Fruit fly (Drosophila melanogaster): ENCODE measurements around the gene Cp15.

Cp15 gene

DNA sequence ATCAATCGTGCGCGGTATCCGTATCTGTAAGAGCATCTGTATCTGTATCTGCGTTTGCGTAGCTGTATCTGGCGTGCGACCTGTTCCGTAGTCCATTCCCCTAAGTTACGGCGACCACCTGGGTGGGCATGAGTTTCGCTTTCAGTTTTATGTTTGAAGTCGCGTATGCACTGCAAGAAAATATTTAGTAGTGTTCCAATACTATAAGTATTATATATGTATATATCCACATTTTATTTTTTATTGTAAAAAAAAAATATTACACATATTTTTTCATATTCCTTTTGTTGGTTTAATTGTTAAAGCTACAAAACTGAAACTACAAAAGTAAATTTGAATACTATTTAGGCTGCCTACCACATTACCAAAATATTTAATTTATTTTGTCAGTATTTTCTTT lies 15.4 kb upstream of the Cp15 start (continued):
- TF ChIP-seq CG10669 (GFP tag; optimal IDR thresholded peaks at IDR 0.05) (no peak), CG3919 (GFP tag; optimal IDR thresholded peaks at IDR 0.05) (no peak), Eip75B (GFP tag; optimal IDR thresholded peaks at IDR 0.05) (no peak), dac (GFP tag; optimal IDR thresholded peaks at IDR 0.05) (no peak), Met (GFP tag; optimal IDR thresholded peaks at IDR 0.05) (no peak), CG31627 (GFP tag; optimal IDR thresholded peaks at IDR 0.05) (no peak), acj6 (GFP tag; optimal IDR thresholded peaks at IDR 0.05) (no peak), fkh (GFP tag; optimal IDR thresholded peaks at IDR 0.05) (no peak), svp (GFP tag) (no peak), cyc (GFP tag; optimal IDR thresholded peaks at IDR 0.05) (no peak), net (GFP tag; optimal IDR thresholded peaks at IDR 0.05) (no peak), CG16779 (tag; optimal IDR thresholded peaks at IDR 0.05) (no peak), Eip93F (GFP tag; optimal IDR thresholded peaks at IDR 0.05) (no peak), CG7368 (GFP tag; optimal IDR thresholded peaks at IDR 0.05) (no peak), CG32006 (GFP tag; optimal IDR thresholded peaks at IDR 0.05) (peak; percentile 33), Gug (GFP tag; IDR thresholded peaks at IDR 0.05) (no peak), Lpt (GFP tag; optimal IDR thresholded peaks at IDR 0.05) (no peak), topi (GFP tag; optimal IDR thresholded peaks at IDR 0.05) (no peak), Ets21C (GFP tag; optimal IDR thresholded peaks at IDR 0.05) (no peak), CG6808 (GFP tag; optimal IDR thresholded peaks at IDR 0.05) (no peak), Ets96B (tag; optimal IDR thresholded peaks at IDR 0.05) (peak; percentile 6), CG9139 (GFP tag; optimal IDR thresholded peaks at IDR 0.05) (no peak), OdsH (GFP tag; optimal IDR thresholded peaks at IDR 0.05) (no peak), CG6792 (GFP tag; optimal IDR thresholded peaks at IDR 0.05) (peak; percentile 9), CG34406 (GFP tag; optimal IDR thresholded peaks at IDR 0.05) (peak; percentile 35), vri (GFP tag; optimal IDR thresholded peaks at IDR 0.05) (no peak), CG6854 (GFP tag; optimal IDR thresholded peaks at IDR 0.05) (no peak), salr (GFP tag; optimal IDR thresholded peaks at IDR 0.05) (no peak), CG10631 (GFP tag; optimal IDR thresholded peaks at IDR 0.05) (no peak), spab (GFP tag; optimal IDR thresholded peaks at IDR 0.05) (no peak), Hr38 (GFP tag; optimal IDR thresholded peaks at IDR 0.05) (no peak), CG3032 (tag; optimal IDR thresholded peaks at IDR 0.05) (peak; percentile 26), Smox (GFP tag; optimal IDR thresholded peaks at IDR 0.05) (no peak), CG1621 (tag; optimal IDR thresholded peaks at IDR 0.05) (no peak)

DNA sequence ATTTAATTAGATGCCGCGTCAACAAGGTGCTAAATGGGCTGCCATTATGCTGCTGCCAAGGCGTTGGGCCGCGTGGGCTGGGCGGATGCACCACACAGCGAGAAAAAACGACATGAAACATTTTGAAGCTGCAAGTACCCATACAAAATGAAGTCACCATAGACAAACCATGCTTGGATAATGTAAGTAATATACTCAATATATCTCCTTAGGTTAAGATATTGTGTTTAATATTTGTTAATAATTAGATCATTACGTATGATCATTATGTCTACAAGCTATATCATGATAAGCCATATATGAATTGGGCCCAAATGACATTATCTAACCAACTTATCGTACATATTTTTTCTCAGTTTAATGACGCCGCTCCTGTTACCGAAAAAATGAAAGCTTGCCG lies 12.3 kb upstream of the Cp15 start:
- TF ChIP-seq CG32006 (GFP tag; optimal IDR thresholded peaks at IDR 0.05): peak; percentile 66
- TF ChIP-seq svp (GFP tag): peak; percentile 85
- no peak for TF ChIP-seq CG8319 (GFP tag; optimal IDR thresholded peaks at IDR 0.05)
- peak; percentile 25 for TF ChIP-seq pdm3 (GFP tag; optimal IDR thresholded peaks at IDR 0.05)
- peak; percentile 25 for TF ChIP-seq CG4318 (GFP tag; optimal IDR thresholded peaks at IDR 0.05)
- TF ChIP-seq lz (GFP tag; optimal IDR thresholded peaks at IDR 0.05): peak; percentile 48
- TF ChIP-seq net (GFP tag; optimal IDR thresholded peaks at IDR 0.05): peak; percentile 31
- TF ChIP-seq Eip75B (GFP tag; optimal IDR thresholded peaks at IDR 0.05): peak; percentile 37
- no peak for TF ChIP-seq CG15336 (GFP tag; IDR thresholded peaks at IDR 0.05)
- TF ChIP-seq Blimp-1 (GFP tag; optimal IDR thresholded peaks at IDR 0.05): no peak
- peak; percentile 68 for TF ChIP-seq Smox (GFP tag; optimal IDR thresholded peaks at IDR 0.05)
- TF ChIP-seq cyc (GFP tag; optimal IDR thresholded peaks at IDR 0.05): peak; percentile 52
- TF ChIP-seq CG6276 (GFP tag; optimal IDR thresholded peaks at IDR 0.05): peak; percentile 9
- TF ChIP-seq CG10631 (GFP tag; optimal IDR thresholded peaks at IDR 0.05): peak; percentile 35
- peak; percentile 43 for TF ChIP-seq Sox14 (GFP tag; optimal IDR thresholded peaks at IDR 0.05)
- peak; percentile 44 for TF ChIP-seq CG3919 (GFP tag; optimal IDR thresholded peaks at IDR 0.05)
- peak; percentile 31 for TF ChIP-seq CG6792 (GFP tag; optimal IDR thresholded peaks at IDR 0.05)
- TF ChIP-seq CG6808 (GFP tag; optimal IDR thresholded peaks at IDR 0.05): peak; percentile 29
- peak; percentile 14 for TF ChIP-seq CG8632 (GFP tag; optimal IDR thresholded peaks at IDR 0.05)
- TF ChIP-seq achi (GFP tag; optimal IDR thresholded peaks at IDR 0.05): peak; percentile 24
- no peak for TF ChIP-seq CG6854 (GFP tag; optimal IDR thresholded peaks at IDR 0.05)
- peak; percentile 19 for TF ChIP-seq vri (GFP tag; optimal IDR thresholded peaks at IDR 0.05)
- TF ChIP-seq CG31627 (GFP tag; optimal IDR thresholded peaks at IDR 0.05): peak; percentile 47
- TF ChIP-seq dac (GFP tag; optimal IDR thresholded peaks at IDR 0.05): no peak
- TF ChIP-seq Hr39 (GFP tag; optimal IDR thresholded peaks at IDR 0.05): peak; percentile 47
- peak; percentile 33 for TF ChIP-seq CG34406 (GFP tag; optimal IDR thresholded peaks at IDR 0.05)
- TF ChIP-seq esn (GFP tag; optimal IDR thresholded peaks at IDR 0.05): peak; percentile 68
- TF ChIP-seq Ets21C (GFP tag; optimal IDR thresholded peaks at IDR 0.05): peak; percentile 34
- no peak for TF ChIP-seq CG7368 (GFP tag; optimal IDR thresholded peaks at IDR 0.05)
- TF ChIP-seq Eip78C (GFP tag): peak; percentile 83
- no peak for TF ChIP-seq Gug (GFP tag; IDR thresholded peaks at IDR 0.05)
- peak; percentile 7 for TF ChIP-seq Ets96B (tag; optimal IDR thresholded peaks at IDR 0.05)
- peak; percentile 50 for TF ChIP-seq Hr4 (GFP tag; optimal IDR thresholded peaks at IDR 0.05)
- peak; percentile 65 for TF ChIP-seq Met (GFP tag; optimal IDR thresholded peaks at IDR 0.05)
- peak; percentile 61 for TF ChIP-seq Sox102F (GFP tag; optimal IDR thresholded peaks at IDR 0.05)
- TF ChIP-seq acj6 (GFP tag; optimal IDR thresholded peaks at IDR 0.05): peak; percentile 35
